Fruit fly (Drosophila melanogaster) S2 (cell line): ENCODE results near the gene Cyp4g1.

Experiments
- CG8478 ChIP-seq: fragments of >200 bp; optimal IDR thresholded peaks from 2 replicates; lab custom pipeline; 2018
- CTCF ChIP-seq, 2 experiments: fragments of >200 bp; optimal IDR thresholded peaks; 2 replicates each; lab custom pipeline; 2018

Gene Cyp4g1

DNA sequence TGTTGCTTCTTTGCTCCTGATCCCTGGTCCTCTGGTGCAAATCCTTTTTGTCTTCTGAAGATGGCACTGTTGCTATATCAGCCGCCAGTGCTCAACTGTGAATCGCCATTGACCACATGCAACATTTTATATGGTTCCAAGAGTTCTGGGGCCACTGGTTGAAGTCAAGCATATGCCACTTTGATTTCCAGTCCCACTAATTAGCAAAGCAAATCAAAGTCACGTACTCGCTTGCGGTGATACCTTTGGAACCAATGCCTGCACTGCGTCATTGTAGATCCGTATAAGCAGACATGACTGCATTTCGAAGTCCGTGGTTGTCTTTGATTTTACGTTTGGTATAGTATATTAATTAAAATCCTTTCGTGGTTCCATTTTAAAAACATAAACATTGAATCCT lies at the start of gene Cyp4g1:
Gene Cyp4g1, minus strand, starts transcription at position 101 of the 400 bp plus-strand sequence.
- no peak for TF ChIP-seq CG8478
- no peak for TF ChIP-seq CTCF (optimal IDR thresholded peaks at IDR 0.05; lab: Kevin White, UChicago)

DNA sequence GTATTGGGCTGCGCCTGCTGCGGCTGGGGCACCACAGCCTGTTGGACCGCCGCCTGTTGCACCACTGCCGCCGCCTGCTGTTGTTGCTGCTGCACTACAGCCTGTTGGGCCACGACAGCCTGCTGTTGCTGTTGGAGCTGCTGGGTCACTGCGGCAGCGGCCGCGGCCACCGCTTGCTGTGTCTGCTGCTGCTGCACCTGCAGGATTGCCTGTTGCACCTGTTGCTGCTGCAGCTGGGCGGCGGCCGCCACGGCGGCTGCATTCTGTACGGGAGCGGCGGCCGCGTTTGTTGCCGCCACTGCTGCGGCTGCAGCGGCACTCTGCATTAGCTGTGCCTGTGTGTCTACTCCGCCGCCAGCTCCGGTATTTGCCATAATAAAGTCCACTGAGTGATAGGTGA lies 49.7 kb upstream of the Cyp4g1 start:
- TF ChIP-seq CTCF (optimal IDR thresholded peaks at IDR 0.05; lab: Kevin White, UChicago) (no peak), CG8478 (no peak)

DNA sequence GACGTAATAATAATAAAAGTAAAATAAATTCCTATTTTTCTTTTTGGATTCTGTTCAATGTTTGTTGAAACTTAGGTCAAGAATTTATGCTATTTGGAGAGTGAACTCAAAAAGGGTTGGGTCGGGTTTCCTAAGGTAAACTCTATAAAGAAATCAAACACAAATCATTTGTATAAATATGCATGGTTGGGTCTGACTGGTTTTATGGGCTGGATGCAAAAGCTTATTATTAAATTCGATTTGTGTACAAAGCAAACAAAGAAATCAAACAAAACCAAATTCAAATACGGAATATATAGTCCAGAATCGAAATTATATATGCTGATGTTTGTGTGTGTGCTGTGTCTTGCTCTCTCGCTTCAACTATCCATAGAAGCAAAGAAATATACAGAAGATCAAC lies 46.5 kb upstream of the Cyp4g1 start:
- TF ChIP-seq CTCF (optimal IDR thresholded peaks at IDR 0.05; lab: Kevin White, UChicago) (no peak), CG8478 (no peak)

DNA sequence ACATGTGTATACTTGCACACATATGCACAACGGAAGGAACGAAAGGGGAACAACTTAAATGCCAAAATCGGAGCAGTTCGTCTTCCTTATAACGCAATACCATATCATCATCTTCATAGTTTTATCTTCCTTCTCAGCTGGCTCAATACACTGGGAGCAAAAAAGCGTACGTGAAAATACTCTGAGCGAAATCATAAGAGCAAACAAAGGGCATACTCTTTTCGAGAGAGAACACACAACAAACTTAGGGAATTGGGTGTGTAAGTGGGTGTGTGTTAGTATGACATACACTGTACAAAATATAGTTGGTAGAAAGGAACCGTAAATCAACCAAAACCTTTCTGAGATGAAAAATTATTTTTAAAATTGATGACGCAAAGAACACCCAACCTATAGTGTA lies 43.4 kb upstream of the Cyp4g1 start:
- no peak for TF ChIP-seq CTCF (optimal IDR thresholded peaks at IDR 0.05; lab: Kevin White, UChicago)
- no peak for TF ChIP-seq CG8478

dm6 chrX:510528-510927 lies 41.4 kb upstream of the Cyp4g1 start:
- no peak for TF ChIP-seq CTCF (optimal IDR thresholded peaks at IDR 0.05; lab: Kevin White, UChicago)
- TF ChIP-seq CG8478 = no peak

DNA sequence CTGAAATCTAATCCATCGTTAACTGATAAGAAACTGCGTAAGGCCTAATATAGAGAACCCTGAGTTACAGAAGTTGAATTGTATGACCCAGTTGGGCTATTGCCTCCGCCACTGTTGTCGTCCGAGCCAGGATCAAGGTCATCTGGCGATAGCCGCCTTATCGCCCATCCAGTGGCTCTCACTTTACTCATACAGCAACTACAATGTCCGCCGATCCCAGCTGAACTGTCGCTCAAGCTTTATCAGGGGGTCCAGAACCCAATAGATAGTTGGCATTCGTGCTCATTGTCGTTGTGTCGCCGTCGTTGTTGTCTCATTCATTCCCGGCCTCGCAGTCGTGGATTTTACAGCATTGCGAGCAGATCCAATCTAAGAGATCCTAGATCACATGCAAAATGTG lies 40.0 kb upstream of the Cyp4g1 start, which contains the start of gene arg:
Gene arg, plus strand, starts transcription at position 319 of the 400 bp plus-strand sequence.
- TF ChIP-seq CTCF (optimal IDR thresholded peaks at IDR 0.05; lab: Kevin White, UChicago) = no peak
- TF ChIP-seq CG8478 = no peak

DNA sequence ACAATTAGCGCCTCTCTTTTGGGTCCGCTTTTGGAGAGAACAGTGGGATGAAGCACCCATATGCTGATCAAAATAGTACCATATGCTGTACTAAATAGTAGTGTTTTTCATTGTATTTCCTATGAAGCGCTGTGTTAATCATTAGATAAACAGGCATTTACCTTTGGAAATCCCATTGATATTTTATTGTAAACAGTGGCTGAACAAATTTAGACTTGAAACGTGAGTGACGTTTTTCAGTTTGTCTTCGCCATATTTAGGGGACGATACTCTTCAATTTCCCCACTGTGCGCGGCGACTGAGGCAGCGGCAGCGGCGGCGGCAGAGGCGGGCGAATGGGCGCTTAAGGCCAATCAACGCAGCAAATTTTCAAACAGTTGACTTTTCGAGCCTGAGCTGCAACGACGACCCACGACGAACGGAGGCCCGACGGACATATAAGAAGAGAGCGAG lies 30.5 kb upstream of the Cyp4g1 start:
- no peak for TF ChIP-seq CG8478
- TF ChIP-seq CTCF (optimal IDR thresholded peaks at IDR 0.05; lab: Kevin White, UChicago) = no peak

- no peak for TF ChIP-seq CTCF (optimal IDR thresholded peaks at IDR 0.05; lab: Kevin White, UChicago)
- TF ChIP-seq CG8478 = no peak
Measured at dm6 chrX:498924-499588, 29.9 kb upstream of the Cyp4g1 start.

dm6 chrX:498434-498833 lies 29.3 kb upstream of the Cyp4g1 start:
- TF ChIP-seq CG8478 = no peak
- TF ChIP-seq CTCF (optimal IDR thresholded peaks at IDR 0.05; lab: Kevin White, UChicago) = no peak

dm6 chrX:497425-497824 lies 28.3 kb upstream of the Cyp4g1 start:
- TF ChIP-seq CG8478 (no peak), CTCF (optimal IDR thresholded peaks at IDR 0.05; lab: Kevin White, UChicago) (no peak)

DNA sequence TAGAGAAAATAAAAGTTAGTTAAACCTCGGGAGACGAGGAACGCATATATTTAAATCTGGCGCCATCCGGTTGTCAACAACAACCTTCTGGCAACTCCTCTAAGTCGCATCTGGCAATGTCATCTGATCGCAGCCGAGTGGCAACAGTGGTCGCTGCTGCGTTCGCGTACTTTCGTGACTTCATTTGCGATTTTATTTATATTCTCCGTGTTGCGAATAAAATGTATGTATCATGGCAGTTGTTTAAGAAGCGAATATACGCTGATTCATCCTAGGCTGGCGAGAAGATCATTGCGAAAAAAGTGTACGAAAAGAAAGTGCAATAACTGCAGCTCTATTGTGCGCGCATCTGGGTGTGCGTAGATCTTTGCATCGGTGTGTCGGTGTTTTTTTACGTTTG lies 27.2 kb upstream of the Cyp4g1 start, which contains the start of gene svr:
Gene svr, plus strand, starts transcription at position 121 of the 400 bp plus-strand sequence.
- TF ChIP-seq CG8478 (no peak), CTCF (optimal IDR thresholded peaks at IDR 0.05; lab: Kevin White, UChicago) (peak; percentile 29 to 51)

DNA sequence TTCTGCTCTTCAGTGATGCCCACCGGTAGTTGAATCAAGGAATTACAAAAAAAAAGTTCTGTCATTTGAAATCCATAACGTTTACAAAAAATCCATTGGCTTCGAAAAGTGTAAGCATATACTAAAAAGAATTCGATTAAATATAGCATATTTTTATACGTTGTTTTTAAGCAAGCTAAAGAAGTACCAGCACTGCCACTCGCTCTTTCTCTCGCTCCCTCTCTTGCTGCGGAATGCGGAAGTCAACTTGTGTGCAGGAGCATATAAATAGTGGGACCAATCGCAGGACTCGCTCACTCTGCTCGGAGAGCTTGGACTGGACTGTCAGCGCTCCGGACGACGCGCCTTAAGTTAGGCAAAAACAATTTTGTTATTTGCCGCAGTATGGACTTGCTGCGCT lies 25.5 kb upstream of the Cyp4g1 start, which contains the start of gene CG17778:
Gene CG17778, plus strand, starts transcription at position 8 of the 400 bp plus-strand sequence.
- TF ChIP-seq CG8478 = no peak
- no peak for TF ChIP-seq CTCF (optimal IDR thresholded peaks at IDR 0.05; lab: Kevin White, UChicago)

DNA sequence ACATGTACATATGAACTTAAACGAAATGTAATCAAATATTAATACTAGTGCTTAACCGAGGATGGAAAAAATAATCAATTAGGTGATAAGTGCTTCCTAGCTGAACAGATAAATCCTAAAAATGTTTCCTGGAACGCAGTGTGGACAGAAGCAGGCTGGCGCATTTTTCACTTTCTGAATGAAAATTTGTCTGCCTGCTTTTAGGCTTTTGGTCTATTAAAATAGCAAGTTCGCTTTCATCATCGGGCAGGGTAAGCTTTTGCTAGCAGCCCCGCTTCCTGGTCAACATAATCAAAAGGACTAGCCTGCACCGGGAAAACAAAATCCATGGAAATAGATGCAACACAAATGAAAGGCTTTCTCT lies 25.0 kb upstream of the Cyp4g1 start:
- TF ChIP-seq CTCF (optimal IDR thresholded peaks at IDR 0.05; lab: Kevin White, UChicago) (no peak), CG8478 (no peak)

DNA sequence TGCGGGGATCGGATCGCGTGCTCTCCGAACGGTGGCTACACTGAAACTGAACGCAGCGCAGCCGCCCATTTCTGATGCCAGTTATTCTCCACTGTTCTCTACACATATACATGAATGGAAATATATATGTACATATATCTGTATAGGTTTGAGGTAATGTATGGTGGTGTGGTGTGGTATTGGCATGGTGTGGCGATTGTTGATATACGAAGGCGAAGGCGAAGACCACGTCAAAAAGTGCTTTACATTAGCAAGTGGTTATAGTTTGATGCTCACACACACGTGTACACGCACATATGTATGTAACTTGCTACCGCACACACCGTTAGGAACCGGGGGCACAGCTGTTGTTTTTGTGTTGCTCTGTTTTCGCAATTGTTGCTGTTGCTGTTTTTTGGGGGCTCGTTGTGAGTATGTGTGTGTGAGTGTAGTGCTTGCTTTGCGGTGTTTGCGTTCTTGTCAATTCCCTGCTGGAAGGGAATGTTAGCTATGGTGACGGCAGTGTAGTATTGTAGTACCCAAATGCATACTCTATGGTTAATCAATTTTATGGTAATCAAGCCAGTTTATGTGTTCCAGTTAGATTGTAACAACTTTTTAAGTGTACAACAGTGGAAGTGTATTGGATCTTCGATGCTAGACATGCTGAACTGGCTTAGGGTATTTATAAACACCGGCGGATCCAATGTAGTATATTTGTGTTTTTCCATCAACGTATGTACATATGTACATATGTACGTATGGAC lies 24.5 kb upstream of the Cyp4g1 start, which contains the start of gene CG17896:
Gene CG17896, minus strand, starts transcription at position 51 of the 746 bp plus-strand sequence.
- TF ChIP-seq CTCF (optimal IDR thresholded peaks at IDR 0.05; lab: Kevin White, UChicago) (no peak), CG8478 (no peak)

- no peak for TF ChIP-seq CG8478
- TF ChIP-seq CTCF (optimal IDR thresholded peaks at IDR 0.05; lab: Kevin White, UChicago) = no peak
Measured at dm6 chrX:492701-493299, 23.7 kb upstream of the Cyp4g1 start.

dm6 chrX:487517-487957 lies 18.4 kb upstream of the Cyp4g1 start, which contains the start of the genes CG18273 and CG3156:
Gene CG18273 (minus strand): TSS chrX:487581.
Gene CG3156 (plus strand): TSS chrX:487878.
- TF ChIP-seq CTCF (optimal IDR thresholded peaks at IDR 0.05; lab: Kevin White, UChicago) (no peak), CG8478 (no peak)
